ENCODE assay signal across 6 worm cellular contexts in the genomic region with DNA sequence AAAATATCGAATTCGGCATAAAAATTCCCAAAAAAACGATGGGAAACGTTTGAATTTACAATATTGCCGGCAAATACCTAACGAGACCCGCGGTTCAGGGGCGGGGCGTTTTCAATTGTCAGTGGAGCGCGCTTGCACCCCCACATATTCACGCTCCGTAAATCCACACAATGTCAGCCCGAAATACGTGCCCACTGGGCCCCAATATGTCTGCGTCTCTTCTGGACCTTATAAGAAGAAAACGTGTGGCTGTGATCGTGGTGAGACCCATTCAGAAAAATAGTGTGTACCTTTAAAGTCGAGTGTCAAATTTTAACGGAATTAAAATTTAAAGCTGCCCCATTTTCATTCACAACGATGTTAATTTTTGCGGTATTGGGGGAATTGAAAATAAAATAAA.
TF ChIP-seq lines count a peak whose summit lies in the region.

No protein-coding gene starts in this region.

TF ChIP-seq in whole organism, L1 larva, 84 proteins besides CTCF, POLR2A, EP300 and RAD21:
- TF ChIP-seq pqm-1 (tag; optimal IDR thresholded peaks at IDR 0.05; lab: Kevin White, UChicago) = no peak
- no peak for TF ChIP-seq nhr-47 (tag; optimal IDR thresholded peaks at IDR 0.05; lab: Kevin White, UChicago)
- peak; percentile 44 for TF ChIP-seq nhr-85 (tag; lab: Kevin White, UChicago)
- TF ChIP-seq efl-3 (GFP tag; optimal IDR thresholded peaks at IDR 0.05; lab: Kevin White, UChicago) = no peak
- no peak for TF ChIP-seq mdl-1 (tag; optimal IDR thresholded peaks at IDR 0.05; lab: Kevin White, UChicago)
- TF ChIP-seq ztf-11 (tag; optimal IDR thresholded peaks at IDR 0.05; lab: Kevin White, UChicago) = no peak
- TF ChIP-seq dpl-1 (GFP tag; optimal IDR thresholded peaks at IDR 0.05; lab: Kevin White, UChicago) = peak in 1 of 3 experiments; percentile 38
- TF ChIP-seq efl-1 (optimal IDR thresholded peaks at IDR 0.05; lab: Kevin White, UChicago) = peak; percentile 18 to 45
- peak; percentile 27 to 76 for TF ChIP-seq efl-1 (GFP tag; optimal IDR thresholded peaks at IDR 0.05 in 1 of 2; lab: Kevin White, UChicago)
TF ChIP-seq in whole organism, L1 larva: peak in this region for 3.

TF ChIP-seq in whole organism, L2 larva, 48 proteins besides CTCF, POLR2A, EP300 and RAD21:
- TF ChIP-seq unc-55 (GFP tag; optimal IDR thresholded peaks at IDR 0.05; lab: Kevin White, UChicago) (peak; percentile 56), mab-5 (tag; optimal IDR thresholded peaks at IDR 0.05; lab: Kevin White, UChicago) (no peak)

TF ChIP-seq in whole organism, L3 larva, 47 proteins besides CTCF, POLR2A, EP300 and RAD21:
- TF ChIP-seq fkh-10 (GFP tag; optimal IDR thresholded peaks at IDR 0.05; lab: Kevin White, UChicago) = no peak
- no peak for TF ChIP-seq fos-1 (tag; optimal IDR thresholded peaks at IDR 0.05; lab: Kevin White, UChicago)
- peak; percentile 36 for TF ChIP-seq R02D3.7 (tag; optimal IDR thresholded peaks at IDR 0.05; lab: Kevin White, UChicago)
- TF ChIP-seq lin-15B (tag; optimal IDR thresholded peaks at IDR 0.05; lab: Kevin White, UChicago) = peak; percentile 34
- no peak for TF ChIP-seq jun-1 (tag; optimal IDR thresholded peaks at IDR 0.05; lab: Kevin White, UChicago)
- no peak for TF ChIP-seq lin-39 (tag; optimal IDR thresholded peaks at IDR 0.05; lab: Kevin White, UChicago)
- no peak for TF ChIP-seq elt-1 (tag; optimal IDR thresholded peaks at IDR 0.05; lab: Kevin White, UChicago)
- no peak for TF ChIP-seq ceh-82 (tag; optimal IDR thresholded peaks at IDR 0.05; lab: Kevin White, UChicago)

TF ChIP-seq in whole organism, L4 larva, 104 proteins besides CTCF, POLR2A, EP300 and RAD21:
- TF ChIP-seq Y5F2A.4 (GFP tag; optimal IDR thresholded peaks at IDR 0.05; lab: Kevin White, UChicago) (peak; percentile 2), ZK546.5 (tag; optimal IDR thresholded peaks at IDR 0.05; lab: Kevin White, UChicago) (no peak), ceh-28 (tag; optimal IDR thresholded peaks at IDR 0.05; lab: Kevin White, UChicago) (no peak), unc-130 (GFP tag; optimal IDR thresholded peaks at IDR 0.05; lab: Kevin White, UChicago) (peak; percentile 58), ctbp-1 (GFP tag; IDR thresholded peaks at IDR 0.05; lab: Robert Waterston, UW) (0 out of 2 replicates have a peak, but pooled peaks have one; percentile 24), mes-2 (tag; optimal IDR thresholded peaks at IDR 0.05; lab: Kevin White, UChicago; ENCODE audit: poor library complexity, severe bottlenecking) (peak; percentile 15), ztf-7 (tag; optimal IDR thresholded peaks at IDR 0.05; lab: Kevin White, UChicago) (no peak), ama-1 (optimal IDR thresholded peaks at IDR 0.05; lab: Kevin White, UChicago) (no peak), F49E8.2 (tag; optimal IDR thresholded peaks at IDR 0.05; lab: Kevin White, UChicago; ENCODE audit: borderline replicate concordance) (peak; percentile 18), lim-7 (GFP tag; IDR thresholded peaks at IDR 0.05; lab: Robert Waterston, UW) (0 out of 2 replicates have a peak, but pooled peaks have one; percentile 52), T26A8.4 (GFP tag; IDR thresholded peaks at IDR 0.05; lab: Robert Waterston, UW) (no peak), snpc-1.2 (GFP tag; IDR thresholded peaks at IDR 0.05; lab: Robert Waterston, UW) (peak; percentile 25; the same call in 1 of the 2 replicates), attf-4 (tag; optimal IDR thresholded peaks at IDR 0.05; lab: Kevin White, UChicago) (no peak), Y48G9A.11 (GFP tag; IDR thresholded peaks at IDR 0.05; lab: Robert Waterston, UW) (peak; percentile 63), dmd-8 (GFP tag; IDR thresholded peaks at IDR 0.05; lab: Robert Waterston, UW) (peak; percentile 39; the same call in 1 of the 2 replicates), arid-1 (GFP tag; conservative IDR thresholded peaks at IDR 0.05; lab: Robert Waterston, UW) (0 out of 2 replicates have a peak, but pooled peaks have one; percentile 31), lin-38 (GFP tag; IDR thresholded peaks at IDR 0.05; lab: Robert Waterston, UW) (peak; percentile 83), nhr-42 (GFP tag; IDR thresholded peaks at IDR 0.05; lab: Robert Waterston, UW) (peak; percentile 67; the same call in 1 of the 2 replicates)
TF ChIP-seq in whole organism, L4 larva: peak in this region for 12.

TF ChIP-seq in whole organism, mixed stage, embryonic, 35 proteins besides CTCF, POLR2A, EP300 and RAD21:
- TF ChIP-seq M03D4.4 (tag; optimal IDR thresholded peaks at IDR 0.05; lab: Kevin White, UChicago) (no peak), mep-1 (tag; optimal IDR thresholded peaks at IDR 0.05; lab: Kevin White, UChicago) (peak; percentile 10), lin-13 (tag; optimal IDR thresholded peaks at IDR 0.05; lab: Kevin White, UChicago) (peak; percentile 42)

TF ChIP-seq in whole organism, young adult, 124 proteins besides CTCF, POLR2A, EP300 and RAD21 (continues in another document):
- TF ChIP-seq F37B4.10 (GFP tag; IDR thresholded peaks at IDR 0.05; lab: Robert Waterston, UW) (no peak), dox-1 (GFP tag; IDR thresholded peaks at IDR 0.05; lab: Robert Waterston, UW) (peak; percentile 42; the same call in 1 of the 2 replicates), somi-1 (GFP tag; optimal IDR thresholded peaks at IDR 0.05; lab: Kevin White, UChicago) (no peak), bed-2 (GFP tag; IDR thresholded peaks at IDR 0.05; lab: Robert Waterston, UW) (no peak), lag-1 (GFP tag; IDR thresholded peaks at IDR 0.05; lab: Robert Waterston, UW) (no peak), lin-40 (tag; optimal IDR thresholded peaks at IDR 0.05; lab: Kevin White, UChicago) (no peak), nfya-1 (tag; optimal IDR thresholded peaks at IDR 0.05; lab: Kevin White, UChicago; ENCODE audit: borderline replicate concordance, insufficient read depth) (no peak), snpc-3.4 (tag; optimal IDR thresholded peaks at IDR 0.05; lab: Kevin White, UChicago) (peak; percentile 20), Y53F4B.3 (GFP tag; IDR thresholded peaks at IDR 0.05; lab: Robert Waterston, UW) (no peak), tlf-1 (GFP tag; optimal IDR thresholded peaks at IDR 0.05; lab: Kevin White, UChicago) (peak; percentile 4), ceh-27 (GFP tag; optimal IDR thresholded peaks at IDR 0.05; lab: Kevin White, UChicago) (no peak), unc-62 (GFP tag; optimal IDR thresholded peaks at IDR 0.05; lab: Kevin White, UChicago) (no peak), die-1 (tag; optimal IDR thresholded peaks at IDR 0.05; lab: Kevin White, UChicago) (peak; percentile 51), K11D2.4 (GFP tag; IDR thresholded peaks at IDR 0.05; lab: Robert Waterston, UW) (no peak), nhr-27 (tag; optimal IDR thresholded peaks at IDR 0.05; lab: Kevin White, UChicago) (no peak), F39B2.1 (GFP tag; IDR thresholded peaks at IDR 0.05; lab: Robert Waterston, UW) (peak; percentile 84; the same call in 1 of the 2 replicates), attf-6 (GFP tag; IDR thresholded peaks at IDR 0.05; lab: Robert Waterston, UW) (peak; percentile 54), madf-3 (GFP tag; IDR thresholded peaks at IDR 0.05; lab: Robert Waterston, UW) (peak; percentile 87), B0019.2 (GFP tag; conservative IDR thresholded peaks at IDR 0.05; lab: Robert Waterston, UW) (no peak), F49E8.2 (tag; optimal IDR thresholded peaks at IDR 0.05; lab: Kevin White, UChicago; ENCODE audit: insufficient read depth) (peak; percentile 70), athp-1 (tag; optimal IDR thresholded peaks at IDR 0.05; lab: Kevin White, UChicago) (peak; percentile 76), dpl-1 (GFP tag; optimal IDR thresholded peaks at IDR 0.05; lab: Kevin White, UChicago) (no peak), ztf-22 (GFP tag; optimal IDR thresholded peaks at IDR 0.05; lab: Kevin White, UChicago) (no peak), mcd-1 (GFP tag; IDR thresholded peaks at IDR 0.05; lab: Robert Waterston, UW) (peak; percentile 70), bed-1 (GFP tag; IDR thresholded peaks at IDR 0.05; lab: Robert Waterston, UW) (0 out of 2 replicates have a peak, but pooled peaks have one; percentile 25), nhr-179 (tag; optimal IDR thresholded peaks at IDR 0.05; lab: Kevin White, UChicago) (no peak), ztf-18 (tag; optimal IDR thresholded peaks at IDR 0.05; lab: Kevin White, UChicago) (peak; percentile 18), tbx-9 (tag; optimal IDR thresholded peaks at IDR 0.05; lab: Kevin White, UChicago; ENCODE audit: borderline replicate concordance) (no peak), F52B5.7 (tag; optimal IDR thresholded peaks at IDR 0.05; lab: Kevin White, UChicago) (peak; percentile 86), akir-1 (GFP tag; optimal IDR thresholded peaks at IDR 0.05; lab: Kevin White, UChicago) (no peak), egl-18 (GFP tag; IDR thresholded peaks at IDR 0.05; lab: Robert Waterston, UW) (no peak), Y67H2A.10 (GFP tag; conservative IDR thresholded peaks at IDR 0.05; lab: Robert Waterston, UW) (no peak), ama-1 (optimal IDR thresholded peaks at IDR 0.05; lab: Kevin White, UChicago) (no peak), ama-1 (GFP tag; optimal IDR thresholded peaks at IDR 0.05; lab: Kevin White, UChicago) (peak in 1 of 2 experiments; percentile 79), lin-35 (GFP tag; optimal IDR thresholded peaks at IDR 0.05; lab: Kevin White, UChicago) (peak in 1 of 3 experiments; percentile 26), ceh-40 (GFP tag; IDR thresholded peaks at IDR 0.05; lab: Robert Waterston, UW) (no peak), ceh-79 (tag; optimal IDR thresholded peaks at IDR 0.05; lab: Kevin White, UChicago) (no peak), mes-4 (tag; optimal IDR thresholded peaks at IDR 0.05; lab: Kevin White, UChicago) (no peak), egrh-3 (GFP tag; IDR thresholded peaks at IDR 0.05; lab: Robert Waterston, UW) (0 out of 2 replicates have a peak, but pooled peaks have one; percentile 6), attf-5 (GFP tag; optimal IDR thresholded peaks at IDR 0.05; lab: Kevin White, UChicago) (peak; percentile 44), F22D6.2 (tag; optimal IDR thresholded peaks at IDR 0.05; lab: Kevin White, UChicago) (no peak), lin-26 (GFP tag; IDR thresholded peaks at IDR 0.05; lab: Robert Waterston, UW) (peak; percentile 72), unc-130 (GFP tag; optimal IDR thresholded peaks at IDR 0.05; lab: Kevin White, UChicago) (peak; percentile 78), Y79H2A.3 (GFP tag; conservative IDR thresholded peaks at IDR 0.05; lab: Robert Waterston, UW) (peak; percentile 82), hlh-12 (tag; optimal IDR thresholded peaks at IDR 0.05; lab: Kevin White, UChicago) (no peak), snpc-1.1 (tag; optimal IDR thresholded peaks at IDR 0.05; lab: Kevin White, UChicago; ENCODE audit: insufficient read depth) (peak; percentile 8), lin-54 (GFP tag; optimal IDR thresholded peaks at IDR 0.05; lab: Kevin White, UChicago) (peak; percentile 73), K12H6.12 (tag; optimal IDR thresholded peaks at IDR 0.05; lab: Kevin White, UChicago) (no peak)
